Worm (Caenorhabditis elegans) whole organism, late embryonic: ENCODE measurements around the gene F47D12.7.

Source experiments
- C08G9.2 ChIP-seq: sonication (generic microtip); optimal IDR thresholded peaks from 2 replicates; lab custom pipeline; 2016; ENCODE audit warnings: mild to moderate bottlenecking, missing genetic modification characterization, moderate library complexity, missing compliant biosample characterization
- F13H6.1 ChIP-seq: sonication (generic microtip); optimal IDR thresholded peaks from 2 replicates; lab custom pipeline; 2016; ENCODE audit warnings: missing genetic modification characterization, missing compliant biosample characterization
- K02D7.2 ChIP-seq: sonication (generic microtip); optimal IDR thresholded peaks from 2 replicates; lab custom pipeline; 2017; ENCODE audit warnings: mild to moderate bottlenecking, missing genetic modification characterization, missing compliant biosample characterization
- K09A11.1 ChIP-seq: sonication (generic microtip); optimal IDR thresholded peaks from 2 replicates; lab custom pipeline; 2017; ENCODE audit warnings: antibody characterized with exemption, mild to moderate bottlenecking, missing genetic modification characterization, missing compliant biosample characterization; ENCODE audit not compliant: insufficient read depth
- ahr-1 ChIP-seq: sonication (generic microtip); optimal IDR thresholded peaks from 2 replicates; lab custom pipeline; 2016; ENCODE audit warnings: missing genetic modification characterization, missing compliant biosample characterization
- ama-1 ChIP-seq: fragments of 150-350 bp; optimal IDR thresholded peaks from 2 replicates; lab custom pipeline; 2014
- ceh-14 ChIP-seq: sonication (generic microtip); optimal IDR thresholded peaks from 2 replicates; lab custom pipeline; 2016; ENCODE audit warnings: missing genotype, missing genetic modification characterization, missing compliant biosample characterization
- ceh-18 ChIP-seq: sonication (generic microtip); optimal IDR thresholded peaks from 2 replicates; lab custom pipeline; 2016; ENCODE audit warnings: missing genetic modification characterization, missing compliant biosample characterization
- ceh-19 ChIP-seq: fragments of 200-800 bp; sonication (Bioruptor generic); optimal IDR thresholded peaks from 2 replicates; lab custom pipeline; 2018; ENCODE audit warnings: mild to moderate bottlenecking, missing genetic modification characterization, missing compliant biosample characterization
- ceh-2 ChIP-seq: sonication (generic microtip); optimal IDR thresholded peaks from 2 replicates; lab custom pipeline; 2016; ENCODE audit warnings: missing genotype, missing genetic modification characterization, missing compliant biosample characterization
- ceh-31 ChIP-seq: sonication (generic microtip); optimal IDR thresholded peaks from 2 replicates; lab custom pipeline; 2016; ENCODE audit warnings: missing genetic modification characterization, missing compliant biosample characterization
- ceh-45 ChIP-seq: fragments of 200-800 bp; sonication (Bioruptor generic); IDR thresholded peaks from 2 replicates; pipeline ENCODE4 v1.3.6; 2022; ENCODE audit warnings: missing genetic modification reagents, missing genetic modification characterization, missing compliant biosample characterization
- ceh-6 ChIP-seq: fragments of 200-800 bp; sonication (Bioruptor generic); optimal IDR thresholded peaks from 2 replicates; lab custom pipeline; 2018; ENCODE audit warnings: mild to moderate bottlenecking, missing genetic modification characterization, missing compliant biosample characterization
- ceh-9 ChIP-seq: sonication (generic microtip); optimal IDR thresholded peaks from 2 replicates; lab custom pipeline; 2016; ENCODE audit warnings: mild to moderate bottlenecking, missing genetic modification characterization, inconsistent platforms, missing compliant biosample characterization
- che-1 ChIP-seq: sonication (generic microtip); optimal IDR thresholded peaks from 2 replicates; lab custom pipeline; 2016; ENCODE audit warnings: mild to moderate bottlenecking, missing genetic modification characterization, missing compliant biosample characterization
- elt-4 ChIP-seq: sonication (generic microtip); optimal IDR thresholded peaks from 2 replicates; lab custom pipeline; 2016; ENCODE audit warnings: missing genetic modification characterization, missing compliant biosample characterization
- ets-4 ChIP-seq: sonication (generic microtip); optimal IDR thresholded peaks from 2 replicates; lab custom pipeline; 2016; ENCODE audit warnings: missing genetic modification characterization, missing compliant biosample characterization
- eyg-1 ChIP-seq: sonication (generic microtip); optimal IDR thresholded peaks from 2 replicates; lab custom pipeline; 2016; ENCODE audit warnings: missing genotype, missing genetic modification characterization, missing compliant biosample characterization
- fkh-6 ChIP-seq: sonication (generic microtip); optimal IDR thresholded peaks from 2 replicates; lab custom pipeline; 2016; ENCODE audit warnings: missing genetic modification characterization, missing compliant biosample characterization
- gmeb-2 ChIP-seq: sonication (generic microtip); optimal IDR thresholded peaks from 2 replicates; lab custom pipeline; 2016; ENCODE audit warnings: missing genetic modification characterization, inconsistent platforms, missing compliant biosample characterization
- hlh-13 ChIP-seq: fragments of 200-800 bp; sonication (Bioruptor generic); optimal IDR thresholded peaks from 2 replicates; lab custom pipeline; 2018; ENCODE audit warnings: mild to moderate bottlenecking, missing genetic modification characterization, missing compliant biosample characterization
- hlh-15 ChIP-seq: sonication (generic microtip); optimal IDR thresholded peaks from 2 replicates; lab custom pipeline; 2016; ENCODE audit warnings: missing genetic modification characterization, missing compliant biosample characterization
- lim-6 ChIP-seq: sonication (generic microtip); optimal IDR thresholded peaks from 2 replicates; lab custom pipeline; 2016; ENCODE audit warnings: missing genetic modification characterization, missing compliant biosample characterization
- lin-11 ChIP-seq: fragments of 200-800 bp; sonication (Bioruptor generic); optimal IDR thresholded peaks from 2 replicates; lab custom pipeline; 2018; ENCODE audit warnings: mild to moderate bottlenecking, missing genetic modification characterization, missing compliant biosample characterization
- nhr-11 ChIP-seq: fragments of 150-350 bp; optimal IDR thresholded peaks from 2 replicates; lab custom pipeline; 2014; ENCODE audit warnings: missing biosample characterization, missing genetic modification characterization
- nhr-232 ChIP-seq: sonication (generic microtip); optimal IDR thresholded peaks from 2 replicates; lab custom pipeline; 2016; ENCODE audit warnings: missing genetic modification characterization, missing compliant biosample characterization
- npax-4 ChIP-seq: sonication (generic microtip); optimal IDR thresholded peaks from 2 replicates; lab custom pipeline; 2016; ENCODE audit warnings: missing genetic modification characterization, missing compliant biosample characterization
- pat-9 ChIP-seq: fragments of 200-800 bp; sonication (Bioruptor generic); optimal IDR thresholded peaks from 2 replicates; lab custom pipeline; 2018; ENCODE audit warnings: mild to moderate bottlenecking, missing genetic modification characterization, moderate library complexity, missing compliant biosample characterization
- pax-1 ChIP-seq: fragments of 150-350 bp; optimal IDR thresholded peaks from 2 replicates; lab custom pipeline; 2014; ENCODE audit warnings: missing biosample characterization, missing genetic modification characterization
- pha-2 ChIP-seq: sonication (generic microtip); optimal IDR thresholded peaks from 2 replicates; lab custom pipeline; 2017; ENCODE audit warnings: mild to moderate bottlenecking, missing genetic modification characterization, missing compliant biosample characterization
- pqm-1 ChIP-seq: sonication (generic microtip); optimal IDR thresholded peaks from 2 replicates; lab custom pipeline; 2016; ENCODE audit warnings: missing genetic modification characterization, missing compliant biosample characterization
- pros-1 ChIP-seq: fragments of 150-350 bp; optimal IDR thresholded peaks from 2 replicates; lab custom pipeline; 2014; ENCODE audit warnings: missing biosample characterization, missing genetic modification reagents, missing genetic modification characterization
- ref-2 ChIP-seq: sonication (generic microtip); optimal IDR thresholded peaks from 2 replicates; lab custom pipeline; 2016; ENCODE audit warnings: missing genetic modification characterization, missing compliant biosample characterization
- sox-2 ChIP-seq: fragments of 200-800 bp; sonication (Bioruptor generic); IDR thresholded peaks from 2 replicates; pipeline ENCODE4 v1.3.6; 2022; ENCODE audit warnings: missing genetic modification reagents, missing genetic modification characterization, missing compliant biosample characterization
- sox-4 ChIP-seq: sonication (generic microtip); optimal IDR thresholded peaks from 2 replicates; lab custom pipeline; 2017; ENCODE audit warnings: mild to moderate bottlenecking, missing genetic modification characterization, inconsistent platforms, missing compliant biosample characterization
- tbx-2 ChIP-seq: sonication (generic microtip); optimal IDR thresholded peaks from 2 replicates; lab custom pipeline; 2016; ENCODE audit warnings: missing genetic modification characterization, missing compliant biosample characterization
- tbx-7 ChIP-seq: sonication (generic microtip); optimal IDR thresholded peaks from 2 replicates; lab custom pipeline; 2016; ENCODE audit warnings: missing genotype, missing genetic modification characterization, missing compliant biosample characterization
- ttx-3 ChIP-seq: sonication (generic microtip); optimal IDR thresholded peaks from 2 replicates; lab custom pipeline; 2016; ENCODE audit warnings: missing genetic modification reagents, missing genetic modification characterization, missing compliant biosample characterization
- unc-42 ChIP-seq: sonication (generic microtip); optimal IDR thresholded peaks from 2 replicates; lab custom pipeline; 2016; ENCODE audit warnings: missing genotype, missing genetic modification characterization, missing compliant biosample characterization
- unc-55 ChIP-seq: sonication (generic microtip); optimal IDR thresholded peaks from 2 replicates; lab custom pipeline; 2017; ENCODE audit warnings: missing biosample characterization, missing genetic modification reagents, missing genetic modification characterization
- ztf-16 ChIP-seq: sonication (generic microtip); optimal IDR thresholded peaks from 2 replicates; lab custom pipeline; 2017; ENCODE audit warnings: missing genetic modification characterization, missing compliant biosample characterization

Gene F47D12.7

ce11 chrIII:6260115-6260514, 35.7 kb downstream of the F47D12.7 start, which contains the start of gene srg-2:
Gene srg-2 (minus strand): TSS chrIII:6260215.
- TF ChIP-seq F13H6.1 (tag; lab: Kevin White, UChicago) (no peak), hlh-13 (GFP tag; lab: Kevin White, UChicago) (no peak), ceh-45 (GFP tag; lab: Robert Waterston, UW) (no peak), unc-42 (tag; lab: Kevin White, UChicago) (no peak), fkh-6 (tag; lab: Kevin White, UChicago) (no peak), C08G9.2 (tag; lab: Kevin White, UChicago) (no peak), ets-4 (no peak), lin-11 (tag; lab: Kevin White, UChicago) (no peak)
- TF ChIP-seq, all 69 proteins: peak for 0

ce11 chrIII:6258262-6258661, 37.6 kb downstream of the F47D12.7 start, which contains the start of gene srg-1:
Gene srg-1 (minus strand): TSS chrIII:6258362.
- TF ChIP-seq ahr-1 (tag; lab: Kevin White, UChicago) (no peak), pqm-1 (tag; lab: Kevin White, UChicago) (no peak), ceh-31 (tag; lab: Kevin White, UChicago) (no peak), C08G9.2 (tag; lab: Kevin White, UChicago) (no peak), K02D7.2 (tag; lab: Kevin White, UChicago) (no peak), hlh-15 (tag; lab: Kevin White, UChicago) (no peak), eyg-1 (tag; lab: Kevin White, UChicago) (no peak)

- TF ChIP-seq ahr-1 (tag; lab: Kevin White, UChicago), result no peak
- TF ChIP-seq ama-1 (lab: Kevin White, UChicago), result no peak
- no peak for TF ChIP-seq ztf-16
- no peak for TF ChIP-seq ceh-14 (tag; lab: Kevin White, UChicago)
- TF ChIP-seq K02D7.2 (tag; lab: Kevin White, UChicago), result no peak
- TF ChIP-seq hlh-13 (GFP tag; lab: Kevin White, UChicago), result no peak
- no peak for TF ChIP-seq pha-2 (tag; lab: Kevin White, UChicago)
- no peak for TF ChIP-seq tbx-2 (tag; lab: Kevin White, UChicago)
- TF ChIP-seq pax-1 (tag; lab: Kevin White, UChicago), result no peak
- no peak for TF ChIP-seq ceh-9 (tag; lab: Kevin White, UChicago)
- TF ChIP-seq ceh-18 (tag; lab: Kevin White, UChicago), result no peak
- no peak for TF ChIP-seq gmeb-2
Measured at ce11 chrIII:6256675-6257074, 39.1 kb downstream of the F47D12.7 start, which contains the start of gene srg-9. Gene srg-9 (minus strand): TSS chrIII:6256775.

- TF ChIP-seq ztf-16 (no peak), elt-4 (tag; lab: Kevin White, UChicago) (no peak), ref-2 (no peak), npax-4 (no peak), che-1 (tag; lab: Kevin White, UChicago) (no peak), ceh-45 (GFP tag; lab: Robert Waterston, UW) (no peak), pax-1 (tag; lab: Kevin White, UChicago) (no peak), nhr-232 (tag; lab: Kevin White, UChicago) (no peak)
- TF ChIP-seq, all 69 proteins: peak for 0
Measured at ce11 chrIII:6254737-6255136, 41.1 kb downstream of the F47D12.7 start, which contains the start of gene srg-8. Gene srg-8 (minus strand): TSS chrIII:6254837.

- TF ChIP-seq ttx-3 (tag; lab: Kevin White, UChicago), result no peak
- no peak for TF ChIP-seq sox-2 (GFP tag; lab: Robert Waterston, UW)
- TF ChIP-seq unc-55 (GFP tag; lab: Kevin White, UChicago), result no peak
Measured at ce11 chrIII:6251511-6251910, 44.3 kb downstream of the F47D12.7 start, which contains the start of gene amdh-1. Gene amdh-1 (plus strand): TSS chrIII:6251811.

- TF ChIP-seq nhr-11 (tag; lab: Kevin White, UChicago) (no peak), lim-6 (tag; lab: Kevin White, UChicago) (no peak), ceh-19 (no peak), pros-1 (no peak), che-1 (tag; lab: Kevin White, UChicago) (no peak), ceh-6 (GFP tag; lab: Kevin White, UChicago) (no peak), K09A11.1 (no peak), sox-4 (tag; lab: Kevin White, UChicago) (no peak), pat-9 (no peak), tbx-7 (no peak), ceh-2 (tag; lab: Kevin White, UChicago) (no peak), ref-2 (no peak)
- TF ChIP-seq, all 69 proteins: peak for 0
Measured at ce11 chrIII:6248064-6248687, 47.6 kb downstream of the F47D12.7 start, which contains the start of the genes gen-1 and stt-3. Gene gen-1 (minus strand): TSS chrIII:6248158. Gene stt-3 (plus strand): TSS chrIII:6248637.
